Worm (Caenorhabditis elegans) whole organism, L1 larva: Measurements from ENCODE around the gene F42C5.6.

Experiments
- blmp-1 ChIP-seq: fragments of 150-350 bp; optimal IDR thresholded peaks from 2 replicates; lab custom pipeline; 2014; ENCODE audit warnings: missing biosample characterization, missing genetic modification characterization
- jun-1 ChIP-seq: fragments of 150-350 bp; optimal IDR thresholded peaks from 2 replicates; lab custom pipeline; 2014; ENCODE audit warnings: missing biosample characterization, missing genetic modification reagents, missing genetic modification characterization
- lin-15B ChIP-seq: fragments of 150-350 bp; sonication (generic microtip); optimal IDR thresholded peaks from 3 replicates; lab custom pipeline; 2014; ENCODE audit warnings: missing biosample characterization, missing genetic modification characterization
- nhr-237 ChIP-seq: fragments of 150-350 bp; optimal IDR thresholded peaks from 2 replicates; lab custom pipeline; 2014; ENCODE audit warnings: missing biosample characterization, missing genetic modification characterization
- nhr-85 ChIP-seq: sonication (generic microtip); peaks from one replicate; lab custom pipeline; 2016; ENCODE audit warnings: missing genetic modification characterization, inconsistent platforms, missing compliant biosample characterization
- snpc-4 ChIP-seq: fragments of 150-350 bp; optimal IDR thresholded peaks from 2 replicates; lab custom pipeline; 2014; ENCODE audit warnings: missing biosample characterization, missing genetic modification characterization
- unc-130 ChIP-seq: fragments of 150-350 bp; optimal IDR thresholded peaks from 2 replicates; lab custom pipeline; 2017; ENCODE audit warnings: missing biosample characterization, missing genetic modification characterization, inconsistent platforms
- xbp-1 ChIP-seq: sonication (generic microtip); optimal IDR thresholded peaks from 2 replicates; lab custom pipeline; 2016; ENCODE audit warnings: missing genetic modification characterization, missing compliant biosample characterization
- zag-1 ChIP-seq: fragments of 150-350 bp; optimal IDR thresholded peaks from 2 replicates; lab custom pipeline; 2014; ENCODE audit warnings: missing biosample characterization, missing genetic modification characterization

- peak; percentile 81 for TF ChIP-seq snpc-4 (tag; lab: Kevin White, UChicago)
- TF ChIP-seq xbp-1 (tag; lab: Kevin White, UChicago), result peak; percentile 74
- TF ChIP-seq nhr-85, result peak; percentile 90
- no peak for TF ChIP-seq zag-1 (tag; lab: Kevin White, UChicago)
- no peak for TF ChIP-seq lin-15B (tag; lab: Kevin White, UChicago)
- TF ChIP-seq unc-130 (tag; lab: Kevin White, UChicago), result peak; percentile 69
- peak; percentile 82 for TF ChIP-seq blmp-1 (tag; lab: Kevin White, UChicago)
- peak; percentile 80 for TF ChIP-seq jun-1
- no peak for TF ChIP-seq nhr-237 (tag; lab: Kevin White, UChicago)
Observed at ce11 chrIV:7319931-7320435, 11.1 kb upstream of the F42C5.6 start.
